Worm (Caenorhabditis elegans) whole organism, young adult: ENCODE measurements around the gene osta-2.

ENCODE experiments used
- B0261.1 ChIP-seq: sonication (generic microtip); optimal IDR thresholded peaks from 2 replicates; lab custom pipeline; 2016; ENCODE audit warnings: mild to moderate bottlenecking, missing genetic modification characterization, moderate library complexity, missing compliant biosample characterization
- C06A6.2 ChIP-seq: fragments of 200-800 bp; sonication (Bioruptor generic); conservative IDR thresholded peaks from 2 replicates; pipeline ENCODE4 v1.3.6; 2022; ENCODE audit warnings: missing genetic modification characterization, missing compliant biosample characterization
- F49E8.2 ChIP-seq: sonication (generic microtip); optimal IDR thresholded peaks from 3 replicates; lab custom pipeline; 2017; ENCODE audit warnings: missing genetic modification characterization, mild to moderate bottlenecking, missing compliant biosample characterization, antibody characterized with exemption, moderate library complexity; ENCODE audit not compliant: insufficient read depth
- F55B11.4 ChIP-seq: sonication (generic microtip); optimal IDR thresholded peaks from 2 replicates; lab custom pipeline; 2016; ENCODE audit warnings: missing compliant biosample characterization, missing genetic modification characterization, borderline replicate concordance; ENCODE audit not compliant: insufficient read depth
- K12H6.12 ChIP-seq: fragments of 200-800 bp; sonication (Bioruptor generic); optimal IDR thresholded peaks from 2 replicates; lab custom pipeline; 2018; ENCODE audit warnings: mild to moderate bottlenecking, missing genetic modification characterization, missing compliant biosample characterization
- T07F8.4 ChIP-seq: sonication (generic microtip); optimal IDR thresholded peaks from 2 replicates; lab custom pipeline; 2016; ENCODE audit warnings: mild to moderate bottlenecking, missing genetic modification characterization, moderate library complexity, missing compliant biosample characterization
- Y56A3A.18 ChIP-seq: fragments of 200-800 bp; sonication (Bioruptor generic); IDR thresholded peaks from 2 replicates; pipeline ENCODE4 v1.3.6; 2022; ENCODE audit warnings: missing genetic modification reagents, missing genetic modification characterization, missing compliant biosample characterization
- Y95B8A.8 ChIP-seq: fragments of 200-800 bp; sonication (Bioruptor generic); IDR thresholded peaks from 2 replicates; pipeline ENCODE4 v1.3.6; 2022; ENCODE audit warnings: missing genetic modification reagents, missing genetic modification characterization, missing compliant biosample characterization
- akir-1 ChIP-seq: fragments of 200-800 bp; sonication (Bioruptor generic); optimal IDR thresholded peaks from 2 replicates; lab custom pipeline; 2018; ENCODE audit warnings: mild to moderate bottlenecking, missing genetic modification characterization, moderate library complexity, missing compliant biosample characterization
- attf-3 ChIP-seq: fragments of 200-800 bp; sonication (Bioruptor generic); conservative IDR thresholded peaks from 2 replicates; pipeline ENCODE4 v1.3.6; 2022; ENCODE audit warnings: missing genetic modification reagents, missing genetic modification characterization, missing compliant biosample characterization
- cebp-1 ChIP-seq, 2 experiments: fragments of 200-800 bp in 1 of 2; sonication (Bioruptor generic) in 1 of 2; sonication (generic microtip) in 1 of 2; IDR thresholded peaks in 1 of 2; optimal IDR thresholded peaks in 1 of 2; 2 replicates each; pipeline versions ENCODE4 v1.3.6 to Lab custom; 2017 to 2022; ENCODE audit warnings: missing compliant biosample characterization in 2 of 2, missing genetic modification characterization in 2 of 2, mild to moderate bottlenecking in 1 of 2, missing genetic modification reagents in 1 of 2, moderate library complexity in 1 of 2
- ceh-91 ChIP-seq: fragments of 200-800 bp; sonication (Bioruptor generic); IDR thresholded peaks from 2 replicates; pipeline ENCODE4 v1.3.6; 2022; ENCODE audit warnings: missing genetic modification reagents, missing genetic modification characterization, missing compliant biosample characterization
- chd-7 ChIP-seq: sonication (generic microtip); optimal IDR thresholded peaks from 2 replicates; lab custom pipeline; 2016; ENCODE audit warnings: mild to moderate bottlenecking, missing genetic modification characterization, moderate library complexity, missing compliant biosample characterization
- dpl-1 ChIP-seq: fragments of 150-350 bp; optimal IDR thresholded peaks from 2 replicates; lab custom pipeline; 2014; ENCODE audit warnings: missing biosample characterization, missing genetic modification reagents, missing genetic modification characterization
- ekl-4 ChIP-seq: fragments of 200-800 bp; sonication (Bioruptor generic); IDR thresholded peaks from 2 replicates; pipeline ENCODE4 v1.3.6; 2022; ENCODE audit warnings: missing genetic modification reagents, missing genetic modification characterization, missing compliant biosample characterization
- hlh-12 ChIP-seq: sonication (generic microtip); optimal IDR thresholded peaks from 2 replicates; lab custom pipeline; 2016; ENCODE audit warnings: missing genetic modification characterization, missing compliant biosample characterization
- hlh-26 ChIP-seq: fragments of 200-800 bp; sonication (Bioruptor generic); conservative IDR thresholded peaks from 2 replicates; pipeline ENCODE4 v1.3.6; 2022; ENCODE audit warnings: missing genetic modification reagents, missing genetic modification characterization, missing compliant biosample characterization
- hmg-1.2 ChIP-seq: fragments of 200-800 bp; sonication (Bioruptor generic); IDR thresholded peaks from 2 replicates; pipeline ENCODE4 v1.3.6; 2022; ENCODE audit warnings: missing genetic modification reagents, missing genetic modification characterization, missing compliant biosample characterization
- hmg-20 ChIP-seq: fragments of 200-800 bp; sonication (Bioruptor generic); IDR thresholded peaks from 2 replicates; pipeline ENCODE4 v1.3.6; 2022; ENCODE audit warnings: missing genetic modification reagents, missing genetic modification characterization, missing compliant biosample characterization
- hrde-1 ChIP-seq: sonication (generic microtip); optimal IDR thresholded peaks from 2 replicates; lab custom pipeline; 2016; ENCODE audit warnings: missing genetic modification characterization, mild to moderate bottlenecking, missing compliant biosample characterization, moderate library complexity, missing genotype, missing genetic modification reagents, borderline replicate concordance
- hsf-1 ChIP-seq: fragments of 200-800 bp; sonication (Bioruptor generic); IDR thresholded peaks from 2 replicates; pipeline ENCODE4 v1.3.6; 2022; ENCODE audit warnings: missing genetic modification reagents, missing genetic modification characterization, missing compliant biosample characterization
- lin-54 ChIP-seq: fragments of 200-800 bp; sonication (Bioruptor generic); optimal IDR thresholded peaks from 2 replicates; lab custom pipeline; 2018; ENCODE audit warnings: mild to moderate bottlenecking, missing genetic modification characterization, missing compliant biosample characterization
- madf-10 ChIP-seq: sonication (generic microtip); optimal IDR thresholded peaks from 2 replicates; lab custom pipeline; 2016; ENCODE audit warnings: mild to moderate bottlenecking, missing genetic modification characterization, missing compliant biosample characterization
- madf-3 ChIP-seq: fragments of 200-800 bp; sonication (Bioruptor generic); IDR thresholded peaks from 2 replicates; pipeline ENCODE4 v1.3.6; 2022; ENCODE audit warnings: missing genetic modification reagents, missing genetic modification characterization, missing compliant biosample characterization
- mcd-1 ChIP-seq: fragments of 200-800 bp; sonication (Bioruptor generic); IDR thresholded peaks from 2 replicates; pipeline ENCODE4 v1.3.6; 2022; ENCODE audit warnings: missing genetic modification reagents, missing genetic modification characterization, missing compliant biosample characterization
- nfyb-1 ChIP-seq: fragments of 200-800 bp; sonication (Bioruptor generic); IDR thresholded peaks from 2 replicates; pipeline ENCODE4 v1.3.6; 2022; ENCODE audit warnings: missing genetic modification reagents, missing genetic modification characterization, missing compliant biosample characterization
- pbrm-1 ChIP-seq: fragments of 200-800 bp; sonication (Bioruptor generic); IDR thresholded peaks from 2 replicates; pipeline ENCODE4 v1.3.6; 2022; ENCODE audit warnings: missing genetic modification reagents, missing genetic modification characterization, missing compliant biosample characterization
- rec-8 ChIP-seq, 2 experiments: sonication (generic microtip); optimal IDR thresholded peaks; 2 replicates each; lab custom pipeline; 2016; ENCODE audit warnings: mild to moderate bottlenecking in 2 of 2, missing genetic modification characterization in 2 of 2, missing genetic modification reagents in 2 of 2, missing genotype in 2 of 2, missing biosample characterization in 1 of 2, missing compliant biosample characterization in 1 of 2, moderate library complexity in 1 of 2
- sdz-38 ChIP-seq: sonication (generic microtip); optimal IDR thresholded peaks from 2 replicates; lab custom pipeline; 2016; ENCODE audit warnings: missing genotype, missing genetic modification characterization, missing compliant biosample characterization
- sea-2 ChIP-seq: fragments of 200-800 bp; sonication (Bioruptor generic); IDR thresholded peaks from 2 replicates; pipeline ENCODE4 v1.3.6; 2022; ENCODE audit warnings: missing genetic modification characterization, missing compliant biosample characterization
- somi-1 ChIP-seq: fragments of 200-800 bp; sonication (Bioruptor generic); optimal IDR thresholded peaks from 2 replicates; lab custom pipeline; 2018; ENCODE audit warnings: mild to moderate bottlenecking, missing genetic modification characterization, missing compliant biosample characterization
- tbp1 ChIP-seq: fragments of 200-800 bp; sonication (Bioruptor generic); optimal IDR thresholded peaks from 2 replicates; lab custom pipeline; 2018; ENCODE audit warnings: mild to moderate bottlenecking, missing genetic modification characterization, missing compliant biosample characterization
- ztf-28 ChIP-seq: fragments of 200-800 bp; sonication (Bioruptor generic); IDR thresholded peaks from 2 replicates; pipeline ENCODE4 v1.3.6; 2022; ENCODE audit warnings: missing genetic modification reagents, missing genetic modification characterization, missing compliant biosample characterization
- ztf-3 ChIP-seq: fragments of 200-800 bp; sonication (Bioruptor generic); optimal IDR thresholded peaks from 2 replicates; lab custom pipeline; 2018; ENCODE audit warnings: mild to moderate bottlenecking, missing genetic modification characterization, missing compliant biosample characterization

osta-2 gene

ce11 chrII:5702611-5703192 is 4.8 kb upstream of the osta-2 start:
- TF ChIP-seq cebp-1 (GFP tag; IDR thresholded peaks at IDR 0.05; lab: Robert Waterston, UW) (no peak), cebp-1 (tag; optimal IDR thresholded peaks at IDR 0.05; lab: Kevin White, UChicago) (peak; percentile 28), chd-7 (tag; lab: Kevin White, UChicago) (no peak)

DNA sequence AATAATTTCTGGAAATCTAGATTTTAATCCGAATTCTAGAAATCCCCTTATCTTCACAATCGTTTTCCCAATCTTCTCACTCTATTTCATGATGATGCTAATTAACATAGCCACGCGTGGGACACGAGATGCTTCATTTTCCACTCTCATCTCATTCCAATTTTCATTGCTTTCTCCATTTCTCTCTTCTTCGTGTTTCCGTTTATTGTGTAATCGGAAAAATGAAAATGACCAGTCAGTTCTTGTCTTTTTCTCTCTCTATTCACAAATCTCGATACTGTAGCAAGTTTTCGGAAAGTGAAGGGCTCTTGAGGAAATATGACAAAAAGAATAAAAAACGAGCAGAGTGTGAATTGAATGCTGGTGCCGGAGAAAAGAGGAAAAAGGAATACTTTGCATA is 3.0 kb upstream of the osta-2 start:
- no peak for TF ChIP-seq T07F8.4 (tag; lab: Kevin White, UChicago)
- TF ChIP-seq Y56A3A.18 (GFP tag; lab: Robert Waterston, UW): no peak
- TF ChIP-seq nfyb-1 (GFP tag; lab: Robert Waterston, UW): no peak
- TF ChIP-seq ceh-91: no peak
- no peak for TF ChIP-seq F55B11.4 (tag; lab: Kevin White, UChicago)
- TF ChIP-seq hlh-26 (GFP tag; lab: Robert Waterston, UW): no peak
- TF ChIP-seq K12H6.12 (tag; lab: Kevin White, UChicago): no peak
- TF ChIP-seq, all 124 proteins: peak for 0

DNA sequence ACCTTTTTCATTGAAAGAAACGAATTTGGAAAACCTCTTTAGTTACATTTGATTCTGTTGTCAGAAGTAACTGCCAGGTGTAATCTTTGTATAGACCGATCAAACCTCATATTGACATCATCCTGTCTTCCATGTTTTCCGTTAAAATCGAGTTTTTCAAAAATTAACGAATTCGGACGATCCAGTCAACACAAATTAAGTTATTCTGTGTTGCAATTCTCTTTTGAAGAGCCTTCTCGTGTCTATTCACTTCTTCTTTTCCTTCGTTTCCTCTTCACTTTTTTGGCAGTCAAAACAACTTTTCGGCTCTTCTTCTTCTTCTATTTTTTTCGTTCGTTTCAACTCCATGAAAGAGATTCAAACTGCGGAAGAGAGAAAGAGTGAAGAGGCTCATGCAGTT is 663 bp downstream of the osta-2 start:
- TF ChIP-seq Y95B8A.8: no peak
- no peak for TF ChIP-seq ekl-4
- no peak for TF ChIP-seq F49E8.2 (tag; lab: Kevin White, UChicago)
- no peak for TF ChIP-seq Y56A3A.18 (GFP tag; lab: Robert Waterston, UW)
- TF ChIP-seq attf-3 (GFP tag; lab: Robert Waterston, UW): no peak
- no peak for TF ChIP-seq madf-3 (GFP tag; lab: Robert Waterston, UW)
- TF ChIP-seq hsf-1 (GFP tag; lab: Robert Waterston, UW): no peak
- TF ChIP-seq dpl-1 (GFP tag; lab: Kevin White, UChicago): no peak
- no peak for TF ChIP-seq rec-8 (tag; optimal IDR thresholded peaks at IDR 0.05; lab: Kevin White, UChicago)
- no peak for TF ChIP-seq lin-54 (GFP tag; lab: Kevin White, UChicago)
- no peak for TF ChIP-seq somi-1 (GFP tag; lab: Kevin White, UChicago)
- TF ChIP-seq sea-2 (GFP tag; lab: Robert Waterston, UW): no peak
- no peak for TF ChIP-seq B0261.1 (tag; lab: Kevin White, UChicago)
- TF ChIP-seq sdz-38: no peak
- no peak for TF ChIP-seq hrde-1 (tag; lab: Kevin White, UChicago)
- TF ChIP-seq pbrm-1 (GFP tag; lab: Robert Waterston, UW): no peak
- no peak for TF ChIP-seq hlh-12
- TF ChIP-seq ztf-3: no peak
- no peak for TF ChIP-seq ztf-28
- no peak for TF ChIP-seq mcd-1

ce11 chrII:5710835-5711234 is 3.3 kb downstream of the osta-2 start:
- no peak for TF ChIP-seq akir-1 (GFP tag; lab: Kevin White, UChicago)
- TF ChIP-seq madf-10 (tag; lab: Kevin White, UChicago): no peak
- TF ChIP-seq hsf-1 (GFP tag; lab: Robert Waterston, UW): no peak
- TF ChIP-seq C06A6.2 (GFP tag; lab: Robert Waterston, UW): no peak
- TF ChIP-seq hmg-20 (GFP tag; lab: Robert Waterston, UW): no peak
- TF ChIP-seq hmg-1.2 (GFP tag; lab: Robert Waterston, UW): no peak
- TF ChIP-seq tbp1 (GFP tag; lab: Kevin White, UChicago): no peak
- TF ChIP-seq, all 124 proteins: peak for 0
